Fruit fly (Drosophila melanogaster): ENCODE measurements around the gene Cyp12e1.

DNA sequence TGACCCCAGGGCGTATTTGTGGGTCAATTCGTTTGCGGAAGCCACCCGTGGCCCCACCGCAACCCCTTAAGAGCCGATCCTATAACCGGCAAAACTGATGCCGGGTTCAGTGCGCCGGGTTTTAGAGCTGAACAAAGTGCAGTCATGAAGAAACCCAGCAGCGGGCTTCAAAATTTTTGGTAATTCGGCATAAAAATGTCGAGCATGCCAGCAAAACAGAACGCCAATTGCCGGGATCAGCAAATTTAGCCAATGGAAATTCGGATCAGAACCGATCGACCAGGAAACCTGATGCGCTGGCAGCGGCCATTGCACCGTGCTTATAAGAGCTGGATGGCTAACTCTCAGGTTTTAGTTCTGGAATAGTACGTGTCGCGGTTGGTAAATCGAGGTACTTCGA, 26.9 kb upstream of the Cyp12e1 start:
- TF ChIP-seq CG15696 (tag; optimal IDR thresholded peaks at IDR 0.05) (no peak), Blimp-1 (GFP tag; optimal IDR thresholded peaks at IDR 0.05) (no peak), CTCF (GFP tag; optimal IDR thresholded peaks at IDR 0.05) (no peak), ttk (GFP tag; IDR thresholded peaks at IDR 0.05) (no peak), tio (GFP tag; optimal IDR thresholded peaks at IDR 0.05) (no peak), psq (GFP tag; optimal IDR thresholded peaks at IDR 0.05) (no peak), Bgb (GFP tag; IDR thresholded peaks at IDR 0.05; ENCODE audit: partially characterized antibody) (no peak), CG15011 (GFP tag; optimal IDR thresholded peaks at IDR 0.05) (no peak), nmo (GFP tag; optimal IDR thresholded peaks at IDR 0.05) (no peak), pita (GFP tag; optimal IDR thresholded peaks at IDR 0.05) (no peak), Nf-YA (GFP tag; IDR thresholded peaks at IDR 0.05) (no peak), Hand (GFP tag; optimal IDR thresholded peaks at IDR 0.05) (no peak), Lim3 (GFP tag; IDR thresholded peaks at IDR 0.05) (no peak)

Measured in whole organism, embryonic.